Worm (Caenorhabditis elegans): ENCODE measurements around the gene nhr-1.

nhr-1 gene

DNA sequence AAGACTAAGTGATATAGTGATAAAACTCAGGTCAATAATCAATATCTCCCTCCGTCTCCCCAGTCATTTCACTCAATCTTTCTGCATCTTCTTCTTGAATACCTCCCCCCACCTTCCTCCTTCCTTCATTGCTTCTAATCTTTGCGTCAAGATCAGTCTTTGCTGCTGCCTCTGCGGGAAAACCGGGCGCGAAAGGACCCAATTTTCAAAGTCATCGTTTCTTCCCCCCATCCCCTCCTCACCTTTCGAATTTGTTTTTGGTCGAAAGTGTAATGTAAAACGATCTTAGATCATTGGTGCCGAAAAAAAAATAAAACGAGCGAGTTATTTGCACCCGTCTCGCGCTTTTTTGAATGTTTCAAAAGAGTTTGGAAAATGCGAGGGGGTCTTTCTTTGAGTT, 3.1 kb downstream of the nhr-1 start:
- TF ChIP-seq mdl-1 (tag; optimal IDR thresholded peaks at IDR 0.05) = no peak
- no peak for TF ChIP-seq skn-1 (tag; optimal IDR thresholded peaks at IDR 0.05)
- TF ChIP-seq tbx-2 (tag; optimal IDR thresholded peaks at IDR 0.05) = no peak
- no peak for TF ChIP-seq ceh-28 (tag; optimal IDR thresholded peaks at IDR 0.05)
- no peak for TF ChIP-seq eor-1 (tag; optimal IDR thresholded peaks at IDR 0.05)
- TF ChIP-seq ceh-16 (tag; optimal IDR thresholded peaks at IDR 0.05) = no peak
- no peak for TF ChIP-seq unc-39 (tag; optimal IDR thresholded peaks at IDR 0.05)
- no peak for TF ChIP-seq nhr-76 (tag; optimal IDR thresholded peaks at IDR 0.05)
- peak; percentile 32 for TF ChIP-seq ama-1 (optimal IDR thresholded peaks at IDR 0.05)
- TF ChIP-seq zag-1 (tag; optimal IDR thresholded peaks at IDR 0.05) = no peak
- TF ChIP-seq fkh-2 (tag; optimal IDR thresholded peaks at IDR 0.05) = no peak
- no peak for TF ChIP-seq lin-15B (tag; optimal IDR thresholded peaks at IDR 0.05)
- no peak for TF ChIP-seq jun-1 (tag; optimal IDR thresholded peaks at IDR 0.05)
- no peak for TF ChIP-seq fkh-10 (GFP tag; optimal IDR thresholded peaks at IDR 0.05)
- no peak for TF ChIP-seq nhr-237 (tag; optimal IDR thresholded peaks at IDR 0.05)
- TF ChIP-seq nfya-1 (tag; optimal IDR thresholded peaks at IDR 0.05; ENCODE audit: insufficient read depth) = no peak
- TF ChIP-seq pqm-1 (tag; optimal IDR thresholded peaks at IDR 0.05) = no peak
- no peak for TF ChIP-seq lin-39 (tag; optimal IDR thresholded peaks at IDR 0.05)
- no peak for TF ChIP-seq nhr-43 (tag; optimal IDR thresholded peaks at IDR 0.05; ENCODE audit: poor library complexity, severe bottlenecking)
- no peak for TF ChIP-seq ZK546.5 (tag; optimal IDR thresholded peaks at IDR 0.05)
- TF ChIP-seq nhr-25 (tag; optimal IDR thresholded peaks at IDR 0.05) = peak; percentile 55
- no peak for TF ChIP-seq elt-3 (tag; optimal IDR thresholded peaks at IDR 0.05)
- TF ChIP-seq snpc-4 (tag; optimal IDR thresholded peaks at IDR 0.05) = no peak
- TF ChIP-seq nhr-23 (tag; optimal IDR thresholded peaks at IDR 0.05) = peak; percentile 54
- no peak for TF ChIP-seq lsy-12 (tag; optimal IDR thresholded peaks at IDR 0.05)
- TF ChIP-seq elt-1 (tag; optimal IDR thresholded peaks at IDR 0.05) = peak; percentile 9
- no peak for TF ChIP-seq nhr-11 (tag; optimal IDR thresholded peaks at IDR 0.05)
- TF ChIP-seq egl-5 (tag; optimal IDR thresholded peaks at IDR 0.05) = peak; percentile 65

DNA sequence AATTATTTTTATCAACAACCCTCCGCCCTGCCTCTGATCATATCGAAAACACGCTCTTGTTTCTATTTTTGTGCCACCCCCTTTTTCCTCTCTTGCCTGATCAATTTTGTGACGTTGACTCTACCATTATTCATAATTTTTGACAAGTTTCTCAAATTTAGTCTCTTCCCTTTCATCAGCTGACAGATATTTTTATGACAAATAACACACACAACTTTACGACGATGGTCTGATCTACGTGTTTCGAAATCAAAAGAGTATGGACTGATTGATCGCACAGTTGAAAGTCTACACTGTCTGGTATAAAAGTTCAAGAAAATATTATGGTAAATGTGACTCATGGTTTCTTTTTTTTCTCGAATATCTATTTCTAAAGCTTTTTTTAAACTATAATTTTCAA, 4.0 kb downstream of the nhr-1 start:
- TF ChIP-seq pqm-1 (tag; optimal IDR thresholded peaks at IDR 0.05) = no peak
- TF ChIP-seq ztf-4 (tag; optimal IDR thresholded peaks at IDR 0.05) = no peak
- no peak for TF ChIP-seq skn-1 (tag; optimal IDR thresholded peaks at IDR 0.05)
- no peak for TF ChIP-seq fkh-10 (GFP tag; optimal IDR thresholded peaks at IDR 0.05)
- no peak for TF ChIP-seq snpc-4 (tag; optimal IDR thresholded peaks at IDR 0.05)
- no peak for TF ChIP-seq elt-1 (tag; optimal IDR thresholded peaks at IDR 0.05)
- no peak for TF ChIP-seq tbx-2 (tag; optimal IDR thresholded peaks at IDR 0.05)
- no peak for TF ChIP-seq ZK546.5 (tag; optimal IDR thresholded peaks at IDR 0.05)
- no peak for TF ChIP-seq egl-5 (tag; optimal IDR thresholded peaks at IDR 0.05)
- TF ChIP-seq nhr-76 (tag; optimal IDR thresholded peaks at IDR 0.05) = no peak
- no peak for TF ChIP-seq nhr-25 (tag; optimal IDR thresholded peaks at IDR 0.05)
- TF ChIP-seq mdl-1 (tag; optimal IDR thresholded peaks at IDR 0.05) = no peak

DNA sequence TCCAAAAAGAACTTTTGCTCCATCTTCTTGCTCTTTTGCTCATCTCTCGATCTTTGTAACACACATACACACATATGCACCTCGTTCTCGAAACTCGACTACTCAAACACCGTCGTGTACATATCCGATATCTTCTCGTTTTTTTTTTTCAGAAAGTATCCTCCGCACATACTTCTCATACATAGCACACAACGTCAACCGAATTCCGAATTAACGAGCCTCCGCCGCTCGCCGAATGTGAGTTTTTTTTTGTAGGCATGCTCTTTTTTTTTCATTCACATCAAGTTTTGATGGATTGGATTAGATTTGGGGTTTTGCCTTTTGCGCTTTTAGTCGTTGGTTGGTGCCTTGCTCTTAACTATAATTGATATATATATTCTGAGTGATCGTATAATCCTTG, 4.4 kb downstream of the nhr-1 start:
- TF ChIP-seq mml-1 (tag; optimal IDR thresholded peaks at IDR 0.05) (no peak), nhr-28 (tag; optimal IDR thresholded peaks at IDR 0.05) (no peak), ceh-9 (tag; optimal IDR thresholded peaks at IDR 0.05) (no peak), zag-1 (tag; optimal IDR thresholded peaks at IDR 0.05) (no peak), fkh-10 (GFP tag; optimal IDR thresholded peaks at IDR 0.05) (peak; percentile 49)

DNA sequence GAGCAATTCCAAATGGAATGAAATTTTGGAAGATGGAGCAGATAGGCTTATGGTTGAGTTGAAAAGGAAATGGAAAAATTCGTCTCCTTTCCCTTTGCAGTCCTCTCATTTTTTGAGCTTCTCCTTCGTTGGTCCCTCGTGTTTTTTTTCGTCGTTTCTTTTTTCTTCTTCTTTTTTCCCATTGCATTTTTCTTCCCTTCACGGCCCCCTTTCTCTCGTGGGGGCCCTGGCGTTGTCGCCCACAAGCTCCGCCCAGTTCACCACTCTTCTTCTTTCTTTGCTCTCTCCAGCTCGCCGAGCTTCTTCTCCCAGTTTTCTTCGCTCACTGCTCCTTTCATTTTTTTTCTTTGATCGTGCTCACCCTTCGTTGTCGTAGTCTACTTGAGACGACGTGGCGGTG, 5.6 kb downstream of the nhr-1 start:
- TF ChIP-seq hmg-11 (tag; optimal IDR thresholded peaks at IDR 0.05) (peak; percentile 62), nhr-77 (tag; optimal IDR thresholded peaks at IDR 0.05) (no peak), lin-39 (tag; optimal IDR thresholded peaks at IDR 0.05) (peak; percentile 78), zag-1 (tag; optimal IDR thresholded peaks at IDR 0.05) (no peak), ceh-9 (tag; optimal IDR thresholded peaks at IDR 0.05) (no peak), elt-2 (tag; optimal IDR thresholded peaks at IDR 0.05) (no peak), unc-62 (GFP tag; optimal IDR thresholded peaks at IDR 0.05) (no peak), fkh-10 (GFP tag; optimal IDR thresholded peaks at IDR 0.05) (peak; percentile 62), nfya-1 (tag; optimal IDR thresholded peaks at IDR 0.05; ENCODE audit: insufficient read depth) (peak; percentile 61), tbx-2 (tag; optimal IDR thresholded peaks at IDR 0.05) (peak; percentile 6), snpc-4 (tag; optimal IDR thresholded peaks at IDR 0.05) (peak; percentile 19)
